Fruit fly (Drosophila melanogaster): ENCODE measurements around the gene dac.

DNA sequence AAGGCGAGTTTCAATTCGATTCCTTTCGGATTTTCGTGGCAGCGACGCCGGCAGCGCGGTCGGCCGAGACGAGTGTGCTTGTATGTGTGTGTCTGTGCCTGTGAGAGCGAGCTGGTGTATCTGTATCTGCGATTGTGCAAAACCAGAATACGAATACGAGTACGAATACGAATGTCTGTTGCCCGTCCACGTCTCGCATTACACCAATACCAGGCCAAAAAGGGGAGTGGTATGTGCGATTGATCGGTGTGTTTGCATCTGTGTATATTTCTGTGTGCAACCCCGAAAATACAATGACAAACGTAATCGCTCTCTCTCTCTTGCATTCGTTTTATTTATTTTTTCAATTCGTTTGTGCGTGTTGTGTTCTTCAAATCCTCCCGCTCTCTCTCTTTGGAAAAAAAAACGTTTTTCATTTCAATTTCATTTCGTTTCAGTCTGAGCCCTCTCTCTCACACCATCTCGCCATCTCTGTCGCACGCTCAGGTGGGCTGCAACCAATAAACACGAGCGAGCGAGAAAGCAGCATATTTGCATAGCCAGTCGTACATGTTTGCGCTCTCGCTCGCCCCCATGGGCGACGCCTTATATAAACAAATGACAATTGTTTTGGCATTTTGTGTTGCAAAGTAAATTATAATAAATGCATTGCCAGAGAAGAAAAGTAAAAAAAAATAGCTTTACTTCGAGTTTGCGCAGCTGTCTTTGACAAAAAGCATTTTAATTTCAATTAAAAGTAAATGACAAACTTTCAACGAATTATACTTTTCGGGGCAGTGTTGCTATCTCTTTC, 399 bp upstream of the dac start:
- TF ChIP-seq CTCF (optimal IDR thresholded peaks at IDR 0.05) = peak in 1 of 2 experiments; percentile 33
- TF ChIP-seq CG8478 (optimal IDR thresholded peaks at IDR 0.05) = peak; percentile 61

All from S2 (cell line).